Fruit fly (Drosophila melanogaster): ENCODE measurements around the gene CG34436.

dm6 chr3R:28326150-28326965 is 44.0 kb downstream of the CG34436 start:
- TF ChIP-seq CG7101 (tag; optimal IDR thresholded peaks at IDR 0.05) (peak; percentile 96), CG33017 (tag; optimal IDR thresholded peaks at IDR 0.05) (peak; percentile 96), CG1620 (GFP tag; optimal IDR thresholded peaks at IDR 0.05) (peak; percentile 92), CG7045 (GFP tag; optimal IDR thresholded peaks at IDR 0.05) (peak; percentile 98), Hr96 (GFP tag; optimal IDR thresholded peaks at IDR 0.05) (peak; percentile 98), toe (GFP tag; optimal IDR thresholded peaks at IDR 0.05) (peak; percentile 96), CG11617 (GFP tag; optimal IDR thresholded peaks at IDR 0.05) (peak; percentile 97), pad (GFP tag; optimal IDR thresholded peaks at IDR 0.05) (peak; percentile 84)

Measured in whole organism, adult.